3 worm cellular contexts compared by ENCODE assay signal in the genomic region with DNA sequence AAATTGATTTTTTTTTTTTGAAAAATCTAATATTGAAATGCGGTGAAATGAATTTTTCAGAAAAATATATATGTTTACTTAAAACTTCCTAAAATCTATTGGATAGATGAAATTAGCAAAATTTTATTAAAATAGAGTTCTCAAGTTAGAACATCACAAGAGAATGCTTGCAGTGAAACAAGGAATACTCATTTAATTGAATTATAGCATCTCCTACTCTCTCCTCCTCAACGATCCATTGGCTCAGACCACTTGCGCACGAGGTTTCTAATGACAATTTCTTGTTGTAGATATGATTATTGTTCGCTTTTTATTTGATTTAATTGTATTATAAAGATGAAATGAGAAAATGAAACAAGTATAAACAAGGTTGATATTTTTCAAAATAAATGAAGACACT.
TF ChIP-seq lines count a peak whose summit lies in the region.

No protein-coding gene starts in this region.

TF ChIP-seq in whole organism, L1 larva, 84 proteins besides CTCF, POLR2A, EP300 and RAD21:
- TF ChIP-seq lin-14 (GFP tag; optimal IDR thresholded peaks at IDR 0.05; lab: Kevin White, UChicago) = peak; percentile 28
- no peak for TF ChIP-seq pag-3 (tag; optimal IDR thresholded peaks at IDR 0.05; lab: Kevin White, UChicago; ENCODE audit: borderline replicate concordance, insufficient read depth)

TF ChIP-seq in whole organism, late embryonic, 69 proteins besides CTCF, POLR2A, EP300 and RAD21:
- TF ChIP-seq hlh-6 (tag; optimal IDR thresholded peaks at IDR 0.05; lab: Kevin White, UChicago) (no peak), Y22D7AL.16 (tag; optimal IDR thresholded peaks at IDR 0.05; lab: Kevin White, UChicago) (no peak), pros-1 (tag; optimal IDR thresholded peaks at IDR 0.05; lab: Kevin White, UChicago) (no peak), unc-42 (tag; optimal IDR thresholded peaks at IDR 0.05; lab: Kevin White, UChicago) (peak; percentile 80)

TF ChIP-seq in whole organism, mixed stage, embryonic, 35 proteins besides CTCF, POLR2A, EP300 and RAD21:
- TF ChIP-seq ces-1 (GFP tag; optimal IDR thresholded peaks at IDR 0.05; lab: Kevin White, UChicago) (peak; percentile 72), mep-1 (tag; optimal IDR thresholded peaks at IDR 0.05; lab: Kevin White, UChicago) (no peak)
